Fruit fly (Drosophila melanogaster) whole organism, embryonic: Measurements from ENCODE around the gene CG1824.
A peak's percentile ranks its signal among the peaks of the same experiment; 100 is the strongest.

Source experiments
- ATbp ChIP-seq: fragments of 200-800 bp; sonication (Bioruptor generic); optimal IDR thresholded peaks from 2 replicates; lab custom pipeline; 2017; ENCODE audit warnings: missing biosample characterization, mild to moderate bottlenecking, missing genetic modification characterization, missing genetic modification reagents
- CG10209 ChIP-seq: fragments of 200-800 bp; sonication (Bioruptor generic); optimal IDR thresholded peaks from 3 replicates; lab custom pipeline; 2017; ENCODE audit warnings: missing biosample characterization, mild to moderate bottlenecking, missing genetic modification characterization, missing genetic modification reagents
- CG10366 ChIP-seq: fragments of 200-800 bp; sonication (Bioruptor generic); IDR thresholded peaks from 2 replicates; pipeline ENCODE4 v1.3.6; 2022; ENCODE audit warnings: missing biosample characterization, missing genetic modification characterization
- CG10979 ChIP-seq: fragments of 200-800 bp; sonication (Bioruptor generic); optimal IDR thresholded peaks from 2 replicates; lab custom pipeline; 2018; ENCODE audit warnings: missing biosample characterization, mild to moderate bottlenecking, missing genetic modification characterization, moderate library complexity
- CG11247 ChIP-seq: fragments of 200-800 bp; sonication (Bioruptor generic); IDR thresholded peaks from 2 replicates; pipeline ENCODE4 v1.3.6; 2022; ENCODE audit warnings: missing biosample characterization, missing genetic modification characterization
- CG12299 ChIP-seq: fragments of 200-800 bp; sonication (Bioruptor generic); optimal IDR thresholded peaks from 2 replicates; lab custom pipeline; 2018; ENCODE audit warnings: missing biosample characterization, mild to moderate bottlenecking, missing genetic modification characterization
- CG14965 ChIP-seq: fragments of 200-800 bp; sonication (Bioruptor generic); optimal IDR thresholded peaks from 2 replicates; lab custom pipeline; 2016; ENCODE audit warnings: missing biosample characterization, missing genetic modification characterization, borderline replicate concordance
- CG1603 ChIP-seq: fragments of 200-800 bp; sonication (Bioruptor generic); optimal IDR thresholded peaks from 2 replicates; lab custom pipeline; 2019; ENCODE audit warnings: missing biosample characterization, mild to moderate bottlenecking, missing genetic modification characterization, moderate library complexity
- CG16779 ChIP-seq: fragments of 200-800 bp; sonication (Bioruptor generic); IDR thresholded peaks from 2 replicates; pipeline ENCODE4 v1.3.6; 2022; ENCODE audit warnings: missing biosample characterization, missing genetic modification characterization
- CG16813 ChIP-seq: fragments of 200-800 bp; sonication (Bioruptor generic); IDR thresholded peaks from 3 replicates; pipeline ENCODE4 v1.3.6; 2022; ENCODE audit warnings: missing biosample characterization, missing genetic modification characterization; ENCODE audit not compliant: partially characterized antibody
- CG2129 ChIP-seq: fragments of 200-800 bp; sonication (Bioruptor generic); IDR thresholded peaks from 2 replicates; pipeline ENCODE4 v1.3.6; 2022; ENCODE audit warnings: missing biosample characterization, missing genetic modification characterization; ENCODE audit not compliant: partially characterized antibody
- CG31388 ChIP-seq: fragments of 200-800 bp; sonication (Bioruptor generic); optimal IDR thresholded peaks from 2 replicates; lab custom pipeline; 2016; ENCODE audit warnings: missing biosample characterization, missing genetic modification characterization
- CG34376 ChIP-seq: fragments of 200-800 bp; sonication (Bioruptor generic); optimal IDR thresholded peaks from 2 replicates; lab custom pipeline; 2018; ENCODE audit warnings: missing biosample characterization, mild to moderate bottlenecking, missing genetic modification characterization
- CG8281 ChIP-seq: fragments of 200-800 bp; sonication (Bioruptor generic); optimal IDR thresholded peaks from 2 replicates; lab custom pipeline; 2018; ENCODE audit warnings: missing biosample characterization, mild to moderate bottlenecking, missing genetic modification characterization, moderate library complexity
- CTCF ChIP-seq: fragments of 200-800 bp; sonication (Bioruptor generic); optimal IDR thresholded peaks from 2 replicates; lab custom pipeline; 2017; ENCODE audit warnings: missing biosample characterization, mild to moderate bottlenecking, missing genetic modification characterization, moderate library complexity
- Chrac-16 ChIP-seq: fragments of 200-800 bp; sonication (Bioruptor generic); optimal IDR thresholded peaks from 3 replicates; lab custom pipeline; 2016; ENCODE audit warnings: missing biosample characterization, missing genetic modification characterization
- CkIIα-i1 ChIP-seq: fragments of 200-800 bp; sonication (Bioruptor generic); IDR thresholded peaks from 2 replicates; pipeline ENCODE4 v1.3.6; 2022; ENCODE audit warnings: missing biosample characterization, missing genetic modification characterization
- Dfd ChIP-seq, 2 experiments: fragments of >200 bp; optimal IDR thresholded peaks; 2 replicates each; lab custom pipeline; 2017; ENCODE audit warnings: missing biosample characterization in 2 of 2, missing genetic modification characterization in 2 of 2
- Doc2 ChIP-seq: fragments of 200-800 bp; sonication (Bioruptor generic); IDR thresholded peaks from 2 replicates; pipeline ENCODE4 v1.3.6; 2022; ENCODE audit warnings: missing biosample characterization, missing genetic modification characterization
- HLH3B ChIP-seq: fragments of 200-800 bp; sonication (Bioruptor generic); IDR thresholded peaks from 2 replicates; pipeline ENCODE4 v1.3.6; 2022; ENCODE audit warnings: missing biosample characterization, missing genetic modification characterization
- HLH4C ChIP-seq: fragments of 200-800 bp; sonication (Bioruptor generic); IDR thresholded peaks from 3 replicates; pipeline ENCODE4 v1.3.6; 2022; ENCODE audit warnings: missing biosample characterization, missing genetic modification characterization; ENCODE audit not compliant: partially characterized antibody
- Hand ChIP-seq: fragments of 200-800 bp; sonication (Bioruptor generic); optimal IDR thresholded peaks from 2 replicates; lab custom pipeline; 2017; ENCODE audit warnings: mild to moderate bottlenecking, missing biosample characterization, missing genetic modification reagents, missing genetic modification characterization
- Hmr ChIP-seq: fragments of 200-800 bp; sonication (Bioruptor generic); optimal IDR thresholded peaks from 3 replicates; lab custom pipeline; 2017; ENCODE audit warnings: mild to moderate bottlenecking, missing biosample characterization, missing genetic modification reagents, missing genetic modification characterization
- Jarid2 ChIP-seq: fragments of 200-800 bp; sonication (Bioruptor generic); optimal IDR thresholded peaks from 3 replicates; lab custom pipeline; 2017; ENCODE audit warnings: mild to moderate bottlenecking, missing biosample characterization, missing genetic modification reagents, missing genetic modification characterization
- Lim3 ChIP-seq: fragments of 200-800 bp; sonication (Bioruptor generic); IDR thresholded peaks from 2 replicates; pipeline ENCODE4 v1.3.6; 2022; ENCODE audit warnings: missing biosample characterization, missing genetic modification characterization
- Mad ChIP-seq: fragments of 200-800 bp; sonication (Bioruptor generic); optimal IDR thresholded peaks from 2 replicates; lab custom pipeline; 2016; ENCODE audit warnings: missing biosample characterization, missing genetic modification characterization
- NFAT ChIP-seq: fragments of 200-800 bp; sonication (Bioruptor generic); IDR thresholded peaks from 2 replicates; pipeline ENCODE4 v1.3.6; 2022; ENCODE audit warnings: missing biosample characterization, missing genetic modification characterization
- Nf-YA ChIP-seq: fragments of 200-800 bp; sonication (Bioruptor generic); IDR thresholded peaks from 2 replicates; pipeline ENCODE4 v1.3.6; 2022; ENCODE audit warnings: missing biosample characterization, missing genetic modification characterization
- Stat92E ChIP-seq, 3 experiments: fragments of >200 bp in 2 of 3; fragments of 200-800 bp in 1 of 3; sonication (Bioruptor generic) in 1 of 3; optimal IDR thresholded peaks; 2 replicates each; lab custom pipeline; 2017 to 2019; ENCODE audit warnings: missing biosample characterization in 3 of 3, missing genetic modification characterization in 3 of 3, mild to moderate bottlenecking in 1 of 3, moderate library complexity in 1 of 3
- bigmax ChIP-seq: fragments of 200-800 bp; sonication (Bioruptor generic); optimal IDR thresholded peaks from 2 replicates; lab custom pipeline; 2018; ENCODE audit warnings: missing biosample characterization, mild to moderate bottlenecking, missing genetic modification characterization
- btn ChIP-seq: fragments of 200-800 bp; sonication (Bioruptor generic); optimal IDR thresholded peaks from 2 replicates; lab custom pipeline; 2016; ENCODE audit warnings: missing biosample characterization, missing genetic modification characterization
- caup ChIP-seq: fragments of 200-800 bp; sonication (Bioruptor generic); optimal IDR thresholded peaks from 3 replicates; lab custom pipeline; 2017; ENCODE audit warnings: missing biosample characterization, mild to moderate bottlenecking, missing genetic modification characterization, moderate library complexity; ENCODE audit not compliant: severe bottlenecking
- dan ChIP-seq: fragments of 200-800 bp; sonication (Bioruptor generic); IDR thresholded peaks from 2 replicates; pipeline ENCODE4 v1.3.6; 2022; ENCODE audit warnings: missing biosample characterization, missing genetic modification characterization
- disco-r ChIP-seq: fragments of 200-800 bp; sonication (Bioruptor generic); optimal IDR thresholded peaks from 2 replicates; lab custom pipeline; 2016; ENCODE audit warnings: missing biosample characterization, missing genetic modification characterization
- dmrt11E ChIP-seq: fragments of 200-800 bp; sonication (Bioruptor generic); optimal IDR thresholded peaks from 3 replicates; lab custom pipeline; 2018; ENCODE audit warnings: missing biosample characterization, mild to moderate bottlenecking, missing genetic modification characterization, moderate library complexity
- fd3F ChIP-seq: fragments of 200-800 bp; sonication (Bioruptor generic); optimal IDR thresholded peaks from 2 replicates; lab custom pipeline; 2018; ENCODE audit warnings: missing biosample characterization, mild to moderate bottlenecking, missing genetic modification characterization, moderate library complexity
- fu2 ChIP-seq: fragments of 200-800 bp; sonication (Bioruptor generic); optimal IDR thresholded peaks from 2 replicates; lab custom pipeline; 2016; ENCODE audit warnings: missing biosample characterization, missing genetic modification characterization
- gro ChIP-seq: fragments of 200-800 bp; sonication (Bioruptor generic); optimal IDR thresholded peaks from 2 replicates; lab custom pipeline; 2016; ENCODE audit warnings: missing biosample characterization, missing genetic modification characterization
- ken ChIP-seq: fragments of 200-800 bp; sonication (Bioruptor generic); IDR thresholded peaks from 3 replicates; pipeline ENCODE4 v1.3.6; 2022; ENCODE audit warnings: missing biosample characterization, missing genetic modification characterization
- luna ChIP-seq: fragments of 200-800 bp; sonication (Bioruptor generic); optimal IDR thresholded peaks from 2 replicates; lab custom pipeline; 2016; ENCODE audit warnings: missing biosample characterization, missing genetic modification characterization
- pb ChIP-seq: fragments of 200-800 bp; sonication (Bioruptor generic); optimal IDR thresholded peaks from 3 replicates; lab custom pipeline; 2016; ENCODE audit warnings: missing biosample characterization, missing genetic modification characterization
- phol ChIP-seq: fragments of 200-800 bp; sonication (Bioruptor generic); optimal IDR thresholded peaks from 3 replicates; lab custom pipeline; 2018; ENCODE audit warnings: missing biosample characterization, mild to moderate bottlenecking, missing genetic modification characterization, moderate library complexity
- pita ChIP-seq: fragments of 200-800 bp; sonication (Bioruptor generic); optimal IDR thresholded peaks from 2 replicates; lab custom pipeline; 2017; ENCODE audit warnings: missing biosample characterization, mild to moderate bottlenecking, missing genetic modification characterization
- run ChIP-seq: fragments of 200-800 bp; sonication (Bioruptor generic); optimal IDR thresholded peaks from 3 replicates; lab custom pipeline; 2018; ENCODE audit warnings: missing biosample characterization, mild to moderate bottlenecking, missing genetic modification characterization
- sc ChIP-seq, 3 experiments: fragments of >200 bp in 2 of 3; fragments of 200-800 bp in 1 of 3; sonication (Bioruptor generic) in 1 of 3; optimal IDR thresholded peaks; 2 replicates in 2 of 3; 3 replicates in 1 of 3; lab custom pipeline; 2017; ENCODE audit warnings: mild to moderate bottlenecking in 1 of 3, missing biosample characterization in 1 of 3, missing genetic modification characterization in 1 of 3, missing genetic modification reagents in 1 of 3
- sens ChIP-seq: fragments of 200-800 bp; sonication (Bioruptor generic); peaks from one replicate; lab custom pipeline; 2016; ENCODE audit warnings: missing biosample characterization, missing genetic modification characterization
- shn ChIP-seq: fragments of 200-800 bp; sonication (Bioruptor generic); optimal IDR thresholded peaks from 3 replicates; lab custom pipeline; 2016; ENCODE audit warnings: missing biosample characterization, missing genetic modification characterization
- slp2 ChIP-seq: fragments of 200-800 bp; sonication (Bioruptor generic); optimal IDR thresholded peaks from 2 replicates; lab custom pipeline; 2016; ENCODE audit warnings: missing biosample characterization, missing genetic modification characterization
- sr ChIP-seq: fragments of 200-800 bp; sonication (Bioruptor generic); IDR thresholded peaks from 3 replicates; pipeline ENCODE4 v1.3.6; 2022; ENCODE audit warnings: missing biosample characterization, missing genetic modification characterization
- tgo ChIP-seq: fragments of 200-800 bp; sonication (Bioruptor generic); IDR thresholded peaks from 3 replicates; pipeline ENCODE4 v1.3.6; 2022; ENCODE audit warnings: missing biosample characterization, missing genetic modification characterization

The CG1824 gene

DNA sequence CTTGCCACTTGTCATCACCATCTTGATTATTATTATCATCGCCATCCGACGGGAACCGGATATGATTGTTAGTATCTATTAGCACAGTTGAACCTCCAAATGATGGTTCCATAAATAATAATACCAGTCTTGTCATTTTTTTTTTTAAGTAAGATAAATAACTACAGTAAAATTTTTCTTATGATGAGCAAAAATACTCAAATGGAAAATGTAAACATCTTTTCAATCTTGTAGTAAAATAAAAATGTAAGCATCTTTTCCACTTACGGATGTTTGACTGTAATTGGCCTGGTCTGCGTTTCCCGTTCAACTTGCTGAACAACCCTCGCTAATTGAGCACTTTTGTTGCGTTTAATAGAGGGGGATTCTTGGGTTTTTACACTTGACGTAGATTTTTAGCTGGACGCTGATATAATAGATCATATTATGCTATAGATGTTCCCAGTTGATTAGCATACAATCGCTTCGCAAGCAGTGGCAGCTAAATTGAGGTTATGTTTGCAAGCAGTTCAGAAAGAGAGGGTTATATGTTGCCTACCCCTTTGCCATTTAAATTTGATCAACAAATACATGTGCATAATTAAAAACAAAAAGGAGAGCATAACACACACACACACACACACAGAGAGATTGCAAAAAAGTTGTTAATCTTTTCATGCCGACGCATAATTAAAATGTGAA is 30.3 kb upstream of the CG1824 start (continued):
- TF ChIP-seq sens (GFP tag; lab: Kevin White, UChicago) (peak; percentile 53), btn (GFP tag; lab: Kevin White, UChicago) (no peak), Hand (no peak), CG12299 (tag; lab: Kevin White, UChicago) (no peak), caup (no peak), CG14965 (no peak), CG10209 (GFP tag; lab: Kevin White, UChicago) (no peak), CG11247 (GFP tag; lab: Robert Waterston, UW) (no peak), bigmax (GFP tag; lab: Kevin White, UChicago) (peak; percentile 82), dan (GFP tag; lab: Robert Waterston, UW) (no peak), sr (GFP tag; lab: Robert Waterston, UW) (no peak), Doc2 (GFP tag; lab: Robert Waterston, UW) (no peak), luna (GFP tag; lab: Kevin White, UChicago) (no peak), Jarid2 (GFP tag; lab: Kevin White, UChicago) (no peak), shn (GFP tag; lab: Kevin White, UChicago) (no peak), pita (GFP tag; lab: Kevin White, UChicago) (no peak), ken (no peak), HLH4C (GFP tag; lab: Robert Waterston, UW) (no peak), fd3F (GFP tag; lab: Kevin White, UChicago) (no peak), Lim3 (no peak), CG16813 (GFP tag; lab: Robert Waterston, UW) (no peak), CG31388 (no peak), Mad (no peak), Stat92E (GFP tag; optimal IDR thresholded peaks at IDR 0.05; lab: Kevin White, UChicago) (no peak), dmrt11E (tag; lab: Kevin White, UChicago) (peak; percentile 28), Nf-YA (GFP tag; lab: Robert Waterston, UW) (no peak), Chrac-16 (GFP tag; lab: Kevin White, UChicago) (no peak), Dfd (GFP tag; optimal IDR thresholded peaks at IDR 0.05; lab: Kevin White, UChicago) (no peak), fu2 (GFP tag; lab: Kevin White, UChicago) (no peak), CG34376 (GFP tag; lab: Kevin White, UChicago) (no peak), CG10979 (tag; lab: Kevin White, UChicago) (peak; percentile 20), gro (no peak), Hmr (GFP tag; lab: Kevin White, UChicago) (no peak), CG1603 (tag; lab: Kevin White, UChicago) (no peak), tgo (GFP tag; lab: Robert Waterston, UW) (no peak), phol (tag; lab: Kevin White, UChicago) (no peak), disco-r (no peak), HLH3B (GFP tag; lab: Robert Waterston, UW) (no peak), CTCF (GFP tag; lab: Kevin White, UChicago) (no peak), CG10366 (GFP tag; lab: Robert Waterston, UW) (no peak), slp2 (GFP tag; lab: Kevin White, UChicago) (no peak), ATbp (GFP tag; lab: Kevin White, UChicago) (no peak), CG16779 (GFP tag; lab: Robert Waterston, UW) (no peak), run (tag; lab: Kevin White, UChicago) (no peak), pb (GFP tag; lab: Kevin White, UChicago) (no peak), CG2129 (GFP tag; lab: Robert Waterston, UW) (no peak), NFAT (GFP tag; lab: Robert Waterston, UW) (no peak), sc (optimal IDR thresholded peaks at IDR 0.05; lab: Kevin White, UChicago) (no peak), sc (GFP tag; optimal IDR thresholded peaks at IDR 0.05; lab: Kevin White, UChicago) (no peak), CG8281 (tag; lab: Kevin White, UChicago) (no peak), CkIIα-i1 (GFP tag; lab: Robert Waterston, UW) (no peak)
